Worm (Caenorhabditis elegans): ENCODE measurements around the gene coq-3.
"Not testable (repeated sequence)": the region's sequence is repeated elsewhere in the genome, so short reads cannot be mapped to it uniquely, and the experiment has no call there.

The coq-3 gene

ce11 chrIV:14763348-14763747 is 32.8 kb downstream of the coq-3 start:
- TF ChIP-seq let-526 (GFP tag; IDR thresholded peaks at IDR 0.05) (peak; percentile 6; the same call in 1 of the 2 replicates), Y67H2A.10 (GFP tag; conservative IDR thresholded peaks at IDR 0.05) (0 out of 2 replicates have a peak, but pooled peaks have one; percentile 8), snpc-4 (GFP tag; optimal IDR thresholded peaks at IDR 0.05) (peak; percentile 20), hmg-1.2 (GFP tag; IDR thresholded peaks at IDR 0.05) (peak; percentile 56; the same call in 1 of the 2 replicates), Y95B8A.8 (GFP tag; IDR thresholded peaks at IDR 0.05) (0 out of 2 replicates have a peak, but pooled peaks have one; percentile 7), nfyb-1 (GFP tag; IDR thresholded peaks at IDR 0.05) (0 out of 2 replicates have a peak, but pooled peaks have one; percentile 41), mcd-1 (GFP tag; IDR thresholded peaks at IDR 0.05) (peak; percentile 74), cebp-1 (GFP tag; IDR thresholded peaks at IDR 0.05) (0 out of 2 replicates have a peak, but pooled peaks have one; percentile 18), egl-44 (GFP tag; IDR thresholded peaks at IDR 0.05) (peak; percentile 73; the same call in 1 of the 2 replicates), K12H6.12 (tag; optimal IDR thresholded peaks at IDR 0.05) (peak; percentile 9), lir-1 (GFP tag; conservative IDR thresholded peaks at IDR 0.05) (peak; percentile 27; the same call in 1 of the 2 replicates), K11D2.4 (GFP tag; IDR thresholded peaks at IDR 0.05) (peak; percentile 42; the same call in 1 of the 2 replicates), ceh-27 (GFP tag; optimal IDR thresholded peaks at IDR 0.05) (peak; percentile 26), C06A6.2 (GFP tag; conservative IDR thresholded peaks at IDR 0.05) (peak; percentile 58; the same call in 1 of the 2 replicates), nhr-80 (tag; optimal IDR thresholded peaks at IDR 0.05) (peak; percentile 28), attf-5 (GFP tag; optimal IDR thresholded peaks at IDR 0.05) (peak; percentile 39), rcor-1 (GFP tag; IDR thresholded peaks at IDR 0.05) (peak; percentile 65; the same call in 1 of the 2 replicates), pbrm-1 (GFP tag; IDR thresholded peaks at IDR 0.05) (0 out of 2 replicates have a peak, but pooled peaks have one; percentile 38), ekl-4 (GFP tag; IDR thresholded peaks at IDR 0.05) (peak; percentile 57; the same call in 1 of the 2 replicates), ceh-100 (GFP tag; IDR thresholded peaks at IDR 0.05) (0 out of 2 replicates have a peak, but pooled peaks have one; percentile 40)
- TF ChIP-seq snpc-4, cebp-1 (tag; optimal IDR thresholded peaks at IDR 0.05): not testable (repeated sequence)

- TF ChIP-seq madf-8 (GFP tag; conservative IDR thresholded peaks at IDR 0.05), result no peak
- TF ChIP-seq ceh-40 (GFP tag; IDR thresholded peaks at IDR 0.05), result no peak
- no peak for TF ChIP-seq tbx-9 (tag; optimal IDR thresholded peaks at IDR 0.05; ENCODE audit: borderline replicate concordance)
- no peak for TF ChIP-seq F23B12.7 (tag; optimal IDR thresholded peaks at IDR 0.05; ENCODE audit: insufficient read depth)
- TF ChIP-seq dpl-1 (GFP tag; optimal IDR thresholded peaks at IDR 0.05), result no peak
- no peak for TF ChIP-seq hlh-26 (GFP tag; conservative IDR thresholded peaks at IDR 0.05)
- no peak for TF ChIP-seq gei-17 (GFP tag; optimal IDR thresholded peaks at IDR 0.05)
- no peak for TF ChIP-seq Y95B8A.8 (GFP tag; IDR thresholded peaks at IDR 0.05)
- no peak for TF ChIP-seq nfya-1 (tag; optimal IDR thresholded peaks at IDR 0.05; ENCODE audit: borderline replicate concordance, insufficient read depth)
- no peak for TF ChIP-seq F10E7.11 (tag; optimal IDR thresholded peaks at IDR 0.05)
These were observed 35.3 kb downstream of the coq-3 start, which contains the start of gene ptp-5.2 for ce11 chrIV:14760845-14761244. TSS of gene ptp-5.2 (minus strand) at chrIV:14760945.

- TF ChIP-seq F10E7.11 (tag; optimal IDR thresholded peaks at IDR 0.05), result no peak
- TF ChIP-seq him-1 (tag; optimal IDR thresholded peaks at IDR 0.05), result no peak
- peak; percentile 51 for TF ChIP-seq snpc-1.1 (tag; optimal IDR thresholded peaks at IDR 0.05; ENCODE audit: insufficient read depth)
- peak; percentile 36 for TF ChIP-seq hmg-1.2 (GFP tag; IDR thresholded peaks at IDR 0.05)
- no peak for TF ChIP-seq madf-3 (GFP tag; IDR thresholded peaks at IDR 0.05)
- no peak for TF ChIP-seq ceh-27 (GFP tag; optimal IDR thresholded peaks at IDR 0.05)
- no peak for TF ChIP-seq snpc-4 (GFP tag; optimal IDR thresholded peaks at IDR 0.05)
- TF ChIP-seq snpc-4 (tag; optimal IDR thresholded peaks at IDR 0.05), result peak in 3 of 4 experiments; percentile 72 to 92 (median 77)
- no peak for TF ChIP-seq aptf-2 (GFP tag; conservative IDR thresholded peaks at IDR 0.05)
These were observed 36.5 kb downstream of the coq-3 start for ce11 chrIV:14759662-14760061.
